Worm (Caenorhabditis elegans) whole organism, L4 larva: ENCODE results near the gene F13D12.3.

ENCODE experiments used
- Y48G9A.11 ChIP-seq: fragments of 200-800 bp; sonication (Bioruptor generic); IDR thresholded peaks from 2 replicates; pipeline ENCODE4 v1.3.6; 2022; ENCODE audit warnings: missing genetic modification reagents, missing genetic modification characterization, missing compliant biosample characterization
- ceh-82 ChIP-seq: sonication (generic microtip); optimal IDR thresholded peaks from 2 replicates; lab custom pipeline; 2017; ENCODE audit warnings: missing biosample characterization, missing genetic modification characterization
- ces-1 ChIP-seq: fragments of 150-350 bp; sonication (generic microtip); optimal IDR thresholded peaks from 4 replicates; lab custom pipeline; 2014; ENCODE audit warnings: missing biosample characterization, missing genetic modification reagents, missing genetic modification characterization
- daf-12 ChIP-seq: fragments of 150-350 bp; optimal IDR thresholded peaks from 2 replicates; lab custom pipeline; 2014; ENCODE audit warnings: missing biosample characterization, missing genetic modification reagents, missing genetic modification characterization
- daf-16 ChIP-seq, 3 experiments: sonication (generic microtip); optimal IDR thresholded peaks; 2 replicates each; lab custom pipeline; 2016 to 2017; ENCODE audit warnings: missing genetic modification characterization in 3 of 3, missing genetic modification reagents in 3 of 3, mild to moderate bottlenecking in 2 of 3, missing compliant biosample characterization in 2 of 3, missing biosample characterization in 1 of 3, moderate library complexity in 1 of 3
- gei-8 ChIP-seq: fragments of 200-800 bp; sonication (Bioruptor generic); optimal IDR thresholded peaks from 2 replicates; lab custom pipeline; 2018; ENCODE audit warnings: mild to moderate bottlenecking, missing genetic modification characterization, missing compliant biosample characterization
- lin-13 ChIP-seq: fragments of 150-350 bp; optimal IDR thresholded peaks from 2 replicates; lab custom pipeline; 2014; ENCODE audit warnings: missing biosample characterization, missing genetic modification reagents, missing genetic modification characterization
- nhr-25 ChIP-seq: sonication (generic microtip); optimal IDR thresholded peaks from 2 replicates; lab custom pipeline; 2017; ENCODE audit warnings: missing genetic modification characterization, mild to moderate bottlenecking, missing compliant biosample characterization, antibody characterized with exemption, moderate library complexity, borderline replicate concordance; ENCODE audit not compliant: insufficient read depth
- nhr-28 ChIP-seq: fragments of 150-350 bp; optimal IDR thresholded peaks from 2 replicates; lab custom pipeline; 2014; ENCODE audit warnings: missing biosample characterization, missing genetic modification characterization
- php-3 ChIP-seq: fragments of 200-800 bp; sonication (Bioruptor generic); IDR thresholded peaks from 2 replicates; pipeline ENCODE4 v1.3.6; 2022; ENCODE audit warnings: missing genetic modification reagents, missing genetic modification characterization, missing compliant biosample characterization
- set-16 ChIP-seq: fragments of 200-800 bp; sonication (Bioruptor generic); IDR thresholded peaks from 2 replicates; pipeline ENCODE4 v1.3.6; 2022; ENCODE audit warnings: missing genetic modification reagents, missing genetic modification characterization, missing compliant biosample characterization
- unc-39 ChIP-seq: sonication (generic microtip); optimal IDR thresholded peaks from 2 replicates; lab custom pipeline; 2017; ENCODE audit warnings: missing biosample characterization, missing genetic modification characterization
- vab-7 ChIP-seq: fragments of 200-800 bp; sonication (Bioruptor generic); IDR thresholded peaks from 2 replicates; pipeline ENCODE4 v1.3.6; 2022; ENCODE audit warnings: missing genetic modification reagents, missing genetic modification characterization, missing compliant biosample characterization
- zfp-2 ChIP-seq: sonication (generic microtip); optimal IDR thresholded peaks from 2 replicates; lab custom pipeline; 2016; ENCODE audit warnings: mild to moderate bottlenecking, missing genetic modification characterization, missing compliant biosample characterization

ce11 chrII:11725615-11726014 is 5.4 kb downstream of the F13D12.3 start:
- no peak for TF ChIP-seq lin-13 (GFP tag; lab: Kevin White, UChicago)
- no peak for TF ChIP-seq ceh-82 (tag; lab: Kevin White, UChicago)
- no peak for TF ChIP-seq nhr-25 (tag; lab: Kevin White, UChicago)
- no peak for TF ChIP-seq nhr-28 (tag; lab: Kevin White, UChicago)
- peak; percentile 39; the same call in 1 of the 2 replicates for TF ChIP-seq set-16 (GFP tag; lab: Robert Waterston, UW)
- no peak for TF ChIP-seq vab-7 (GFP tag; lab: Robert Waterston, UW)
- TF ChIP-seq ces-1 (GFP tag; lab: Kevin White, UChicago) = no peak
- no peak for TF ChIP-seq unc-39 (tag; lab: Kevin White, UChicago)
- TF ChIP-seq daf-12 (tag; lab: Kevin White, UChicago) = no peak
- TF ChIP-seq gei-8 = no peak
- TF ChIP-seq Y48G9A.11 (GFP tag; lab: Robert Waterston, UW) = no peak
- TF ChIP-seq daf-16 (GFP tag; optimal IDR thresholded peaks at IDR 0.05; lab: Kevin White, UChicago) = no peak
- no peak for TF ChIP-seq daf-16 (tag; optimal IDR thresholded peaks at IDR 0.05; lab: Kevin White, UChicago)
- TF ChIP-seq zfp-2 (tag; lab: Kevin White, UChicago) = no peak
- TF ChIP-seq php-3 (GFP tag; lab: Robert Waterston, UW) = no peak
